Worm (Caenorhabditis elegans) whole organism, L2 larva: Measurements from ENCODE around the gene srj-29.

ENCODE experiments used
- aly-2 ChIP-seq: fragments of 150-350 bp; optimal IDR thresholded peaks from 2 replicates; lab custom pipeline; 2014; ENCODE audit warnings: missing biosample characterization, missing genetic modification characterization
- dmd-4 ChIP-seq: sonication (generic microtip); optimal IDR thresholded peaks from 2 replicates; lab custom pipeline; 2017; ENCODE audit warnings: missing biosample characterization, missing genetic modification characterization
- nhr-237 ChIP-seq: fragments of 150-350 bp; optimal IDR thresholded peaks from 2 replicates; lab custom pipeline; 2014; ENCODE audit warnings: missing biosample characterization, missing genetic modification characterization
- snpc-4 ChIP-seq: fragments of 150-350 bp; optimal IDR thresholded peaks from 2 replicates; lab custom pipeline; 2014; ENCODE audit warnings: missing biosample characterization, missing genetic modification characterization
- unc-39 ChIP-seq: fragments of 150-350 bp; optimal IDR thresholded peaks from 2 replicates; lab custom pipeline; 2014; ENCODE audit warnings: missing biosample characterization, missing genetic modification characterization

ce11 chrV:16049177-16049576 lies 26.3 kb upstream of the srj-29 start, which contains the start of gene best-12:
- TF ChIP-seq nhr-237 (tag; lab: Kevin White, UChicago) (no peak), unc-39 (no peak), dmd-4 (no peak), snpc-4 (tag; lab: Kevin White, UChicago) (no peak), aly-2 (tag; lab: Kevin White, UChicago) (no peak)
